Fruit fly (Drosophila melanogaster) Kc167 (cell line): ENCODE data around the gene CG17169.

Experiments
- h ChIP-seq: fragments of >200 bp; optimal IDR thresholded peaks from 3 replicates; lab custom pipeline; 2018; ENCODE audit warnings: missing external identifiers
- insv ChIP-seq: fragments of >200 bp; optimal IDR thresholded peaks from 3 replicates; lab custom pipeline; 2018; ENCODE audit warnings: missing external identifiers
- psq ChIP-seq: fragments of >200 bp; optimal IDR thresholded peaks from 2 replicates; lab custom pipeline; 2017; ENCODE audit warnings: missing external identifiers
- ttk ChIP-seq: sonication (Bioruptor generic); optimal IDR thresholded peaks from 2 replicates; lab custom pipeline; 2017; ENCODE audit warnings: missing external identifiers

- TF ChIP-seq insv (lab: Kevin White, UChicago), result no peak
- no peak for TF ChIP-seq psq (lab: Kevin White, UChicago)
- no peak for TF ChIP-seq h
- TF ChIP-seq ttk (lab: Kevin White, UChicago), result no peak
These were observed 12.8 kb downstream of the CG17169 start for dm6 chrX:23097250-23097649.
